Worm (Caenorhabditis elegans) whole organism, mixed stage, embryonic: ENCODE results near the gene F54F7.6.

ENCODE experiments used
- ceh-39 ChIP-seq: fragments of 150-350 bp; optimal IDR thresholded peaks from 2 replicates; lab custom pipeline; 2014; ENCODE audit warnings: missing biosample characterization, missing genetic modification characterization
- ces-1 ChIP-seq: fragments of 150-350 bp; optimal IDR thresholded peaks from 2 replicates; lab custom pipeline; 2014; ENCODE audit warnings: missing biosample characterization, missing genetic modification reagents, missing genetic modification characterization
- lin-13 ChIP-seq: fragments of 150-350 bp; optimal IDR thresholded peaks from 2 replicates; lab custom pipeline; 2014; ENCODE audit warnings: missing biosample characterization, missing genetic modification characterization
- lsy-2 ChIP-seq: fragments of 150-350 bp; optimal IDR thresholded peaks from 2 replicates; lab custom pipeline; 2014; ENCODE audit warnings: missing biosample characterization, missing genetic modification characterization
- mep-1 ChIP-seq: fragments of 150-350 bp; optimal IDR thresholded peaks from 2 replicates; lab custom pipeline; 2017; ENCODE audit warnings: missing biosample characterization, missing genetic modification reagents, missing genetic modification characterization, inconsistent platforms
- nhr-12 ChIP-seq: fragments of 150-350 bp; optimal IDR thresholded peaks from 2 replicates; lab custom pipeline; 2014; ENCODE audit warnings: missing biosample characterization, missing genetic modification characterization
- pha-4 ChIP-seq: fragments of 150-350 bp; optimal IDR thresholded peaks from 2 replicates; lab custom pipeline; 2018; ENCODE audit warnings: missing biosample characterization, missing genetic modification reagents, missing genetic modification characterization
- snpc-4 ChIP-seq: fragments of 150-350 bp; optimal IDR thresholded peaks from 2 replicates; lab custom pipeline; 2014; ENCODE audit warnings: missing biosample characterization, missing genetic modification characterization
- sptf-1 ChIP-seq: sonication (generic microtip); optimal IDR thresholded peaks from 2 replicates; lab custom pipeline; 2017; ENCODE audit warnings: mild to moderate bottlenecking, missing genetic modification characterization, moderate library complexity, missing compliant biosample characterization
- unc-62 ChIP-seq: fragments of 150-350 bp; optimal IDR thresholded peaks from 2 replicates; lab custom pipeline; 2014; ENCODE audit warnings: missing biosample characterization, missing genetic modification reagents, missing genetic modification characterization
- ztf-11 ChIP-seq: fragments of 150-350 bp; optimal IDR thresholded peaks from 2 replicates; lab custom pipeline; 2014; ENCODE audit warnings: missing biosample characterization, missing genetic modification characterization

DNA sequence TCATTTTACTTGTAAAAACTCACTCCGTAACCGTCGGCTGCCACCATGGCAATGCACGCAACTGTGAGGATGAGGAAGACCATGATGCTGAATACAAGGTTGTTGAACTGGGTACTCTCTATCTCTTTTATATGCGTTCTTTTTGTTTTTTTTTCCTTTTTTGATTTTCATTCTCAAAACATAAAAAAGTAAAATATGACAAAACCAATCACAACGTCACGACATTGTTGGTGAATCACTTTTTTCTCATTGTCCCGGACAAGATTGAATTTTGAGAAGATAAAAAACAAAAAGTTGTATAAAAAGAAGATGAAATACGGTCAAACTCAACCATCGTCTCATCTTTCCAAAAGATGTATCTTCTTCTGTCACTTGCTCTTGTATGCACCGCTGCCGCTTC, 17.6 kb downstream of the F54F7.6 start, which contains the start of the genes Y62H9A.5 and ule-5:
- TF ChIP-seq lsy-2 (no peak), pha-4 (tag; lab: Kevin White, UChicago) (no peak), ztf-11 (tag; lab: Kevin White, UChicago) (no peak), nhr-12 (no peak), sptf-1 (tag; lab: Kevin White, UChicago) (no peak), lin-13 (tag; lab: Kevin White, UChicago) (no peak), unc-62 (no peak), ces-1 (GFP tag; lab: Kevin White, UChicago) (no peak), snpc-4 (tag; lab: Kevin White, UChicago) (no peak), ceh-39 (no peak), mep-1 (tag; lab: Kevin White, UChicago) (no peak)
